Worm (Caenorhabditis elegans) whole organism, L1 larva: ENCODE measurements around the gene F10C2.3.

Source experiments
- C04F5.9 ChIP-seq: sonication (generic microtip); optimal IDR thresholded peaks from 2 replicates; lab custom pipeline; 2016; ENCODE audit warnings: missing genetic modification characterization, missing compliant biosample characterization
- C16A3.4 ChIP-seq: fragments of 150-350 bp; optimal IDR thresholded peaks from 2 replicates; lab custom pipeline; 2014; ENCODE audit warnings: missing biosample characterization, missing genetic modification characterization
- C34B4.2 ChIP-seq: sonication (generic microtip); optimal IDR thresholded peaks from 2 replicates; lab custom pipeline; 2017; ENCODE audit warnings: mild to moderate bottlenecking, missing genetic modification characterization, missing compliant biosample characterization
- F16B12.6 ChIP-seq: fragments of 150-350 bp; optimal IDR thresholded peaks from 2 replicates; lab custom pipeline; 2014; ENCODE audit warnings: missing biosample characterization, missing genetic modification characterization
- Y116A8C.19 ChIP-seq: sonication (generic microtip); optimal IDR thresholded peaks from 2 replicates; lab custom pipeline; 2016; ENCODE audit warnings: missing compliant biosample characterization, missing genetic modification characterization, borderline replicate concordance
- aha-1 ChIP-seq: fragments of 150-350 bp; optimal IDR thresholded peaks from 2 replicates; lab custom pipeline; 2014; ENCODE audit warnings: missing biosample characterization, missing genetic modification characterization
- alr-1 ChIP-seq: fragments of 200-800 bp; sonication (Bioruptor generic); optimal IDR thresholded peaks from 2 replicates; lab custom pipeline; 2018; ENCODE audit warnings: borderline replicate concordance, mild to moderate bottlenecking, missing genetic modification characterization, missing compliant biosample characterization
- ama-1 ChIP-seq: fragments of 150-350 bp; optimal IDR thresholded peaks from 2 replicates; lab custom pipeline; 2014
- ceh-63 ChIP-seq: fragments of 200-800 bp; sonication (Bioruptor generic); optimal IDR thresholded peaks from 2 replicates; lab custom pipeline; 2018; ENCODE audit warnings: mild to moderate bottlenecking, missing genetic modification characterization, missing compliant biosample characterization
- ceh-82 ChIP-seq, 3 experiments: fragments of 150-350 bp in 1 of 3; sonication (generic microtip) in 2 of 3; optimal IDR thresholded peaks; 2 replicates each; lab custom pipeline; 2014 to 2017; ENCODE audit warnings: missing biosample characterization in 3 of 3, missing genetic modification characterization in 3 of 3
- dsc-1 ChIP-seq: sonication (generic microtip); optimal IDR thresholded peaks from 2 replicates; lab custom pipeline; 2016; ENCODE audit warnings: mild to moderate bottlenecking, missing genetic modification characterization, missing compliant biosample characterization
- efl-1 ChIP-seq, 4 experiments: fragments of 150-350 bp; optimal IDR thresholded peaks in 3 of 4; peaks in 1 of 4; 1 replicate in 1 of 4; 2 replicates in 3 of 4; lab custom pipeline; 2014; ENCODE audit warnings: missing biosample characterization in 2 of 4, missing genetic modification characterization in 2 of 4, missing genetic modification reagents in 2 of 4
- egl-13 ChIP-seq: sonication (generic microtip); optimal IDR thresholded peaks from 2 replicates; lab custom pipeline; 2016; ENCODE audit warnings: missing genotype, missing genetic modification reagents, missing genetic modification characterization, missing compliant biosample characterization
- egl-27 ChIP-seq, 2 experiments: fragments of 150-350 bp in 1 of 2; sonication (generic microtip); optimal IDR thresholded peaks; 3 replicates each; lab custom pipeline; 2017 to 2018; ENCODE audit warnings: missing biosample characterization in 2 of 2, missing genetic modification characterization in 2 of 2, missing genetic modification reagents in 2 of 2
- elt-2 ChIP-seq: sonication (generic microtip); optimal IDR thresholded peaks from 2 replicates; lab custom pipeline; 2016; ENCODE audit warnings: missing genetic modification characterization, mild to moderate bottlenecking, inconsistent platforms, missing compliant biosample characterization, missing genetic modification reagents
- fkh-10 ChIP-seq: sonication (generic microtip); optimal IDR thresholded peaks from 2 replicates; lab custom pipeline; 2017; ENCODE audit warnings: missing biosample characterization, missing genetic modification reagents, missing genetic modification characterization
- fkh-4 ChIP-seq: sonication (generic microtip); optimal IDR thresholded peaks from 2 replicates; lab custom pipeline; 2016; ENCODE audit warnings: missing compliant biosample characterization, missing genetic modification characterization, borderline replicate concordance
- fkh-8 ChIP-seq: sonication (generic microtip); optimal IDR thresholded peaks from 2 replicates; lab custom pipeline; 2016; ENCODE audit warnings: mild to moderate bottlenecking, missing genetic modification characterization, missing compliant biosample characterization
- fos-1 ChIP-seq: fragments of 150-350 bp; optimal IDR thresholded peaks from 2 replicates; lab custom pipeline; 2014; ENCODE audit warnings: missing biosample characterization, missing genetic modification characterization
- grh-1 ChIP-seq: fragments of 200-800 bp; sonication (Bioruptor generic); IDR thresholded peaks from 2 replicates; pipeline ENCODE4 v1.3.6; 2022; ENCODE audit warnings: missing genetic modification reagents, missing genetic modification characterization, missing compliant biosample characterization
- hlh-17 ChIP-seq: fragments of 200-800 bp; sonication (Bioruptor generic); optimal IDR thresholded peaks from 2 replicates; lab custom pipeline; 2018; ENCODE audit warnings: missing genetic modification characterization, mild to moderate bottlenecking, missing compliant biosample characterization, moderate library complexity, borderline replicate concordance
- hlh-4 ChIP-seq: sonication (generic microtip); optimal IDR thresholded peaks from 2 replicates; lab custom pipeline; 2016; ENCODE audit warnings: mild to moderate bottlenecking, missing genetic modification characterization, missing compliant biosample characterization
- hpl-2 ChIP-seq: fragments of 150-350 bp; optimal IDR thresholded peaks from 2 replicates; lab custom pipeline; 2014; ENCODE audit warnings: missing biosample characterization, missing genetic modification reagents, missing genetic modification characterization
- irx-1 ChIP-seq: sonication (generic microtip); optimal IDR thresholded peaks from 2 replicates; lab custom pipeline; 2016; ENCODE audit warnings: missing genetic modification characterization, missing compliant biosample characterization
- isw-1 ChIP-seq: fragments of 200-800 bp; sonication (Bioruptor generic); IDR thresholded peaks from 2 replicates; pipeline ENCODE4 v1.3.6; 2022; ENCODE audit warnings: missing genetic modification characterization, missing compliant biosample characterization
- jun-1 ChIP-seq: fragments of 150-350 bp; optimal IDR thresholded peaks from 2 replicates; lab custom pipeline; 2014; ENCODE audit warnings: missing biosample characterization, missing genetic modification reagents, missing genetic modification characterization
- lin-13 ChIP-seq: fragments of 150-350 bp; optimal IDR thresholded peaks from 2 replicates; lab custom pipeline; 2014; ENCODE audit warnings: missing biosample characterization, missing genetic modification reagents, missing genetic modification characterization
- lin-35 ChIP-seq, 2 experiments: fragments of 150-350 bp; optimal IDR thresholded peaks; 2 replicates each; lab custom pipeline; 2014; ENCODE audit warnings: missing biosample characterization in 2 of 2, missing genetic modification characterization in 2 of 2, missing genetic modification reagents in 2 of 2
- lir-3 ChIP-seq: sonication (generic microtip); optimal IDR thresholded peaks from 2 replicates; lab custom pipeline; 2016; ENCODE audit warnings: mild to moderate bottlenecking, missing genetic modification characterization, moderate library complexity, missing compliant biosample characterization; ENCODE audit not compliant: poor library complexity
- lsy-2 ChIP-seq, 2 experiments: fragments of 150-350 bp; optimal IDR thresholded peaks; 2 replicates each; lab custom pipeline; 2014; ENCODE audit warnings: missing biosample characterization in 2 of 2, missing genetic modification characterization in 2 of 2
- mdl-1 ChIP-seq, 2 experiments: fragments of 150-350 bp; optimal IDR thresholded peaks; 2 replicates each; lab custom pipeline; 2014 to 2017; ENCODE audit warnings: missing biosample characterization in 2 of 2, missing genetic modification characterization in 2 of 2, inconsistent platforms in 1 of 2
- nhr-11 ChIP-seq: fragments of 150-350 bp; optimal IDR thresholded peaks from 2 replicates; lab custom pipeline; 2014; ENCODE audit warnings: missing biosample characterization, missing genetic modification characterization
- nhr-12 ChIP-seq: sonication (generic microtip); optimal IDR thresholded peaks from 2 replicates; lab custom pipeline; 2017; ENCODE audit warnings: missing biosample characterization, missing genetic modification characterization
- nhr-19 ChIP-seq: fragments of 200-800 bp; sonication (Bioruptor generic); conservative IDR thresholded peaks from 2 replicates; pipeline ENCODE4 v1.3.6; 2022; ENCODE audit warnings: missing genetic modification characterization, missing compliant biosample characterization
- nhr-20 ChIP-seq: sonication (generic microtip); optimal IDR thresholded peaks from 2 replicates; lab custom pipeline; 2016; ENCODE audit warnings: mild to moderate bottlenecking, missing genetic modification characterization, missing compliant biosample characterization
- nhr-28 ChIP-seq: fragments of 150-350 bp; optimal IDR thresholded peaks from 2 replicates; lab custom pipeline; 2014; ENCODE audit warnings: missing biosample characterization, missing genetic modification characterization
- nhr-47 ChIP-seq: sonication (generic microtip); optimal IDR thresholded peaks from 2 replicates; lab custom pipeline; 2016; ENCODE audit warnings: mild to moderate bottlenecking, missing genetic modification characterization, moderate library complexity, missing compliant biosample characterization
- nhr-71 ChIP-seq: sonication (generic microtip); optimal IDR thresholded peaks from 2 replicates; lab custom pipeline; 2016; ENCODE audit warnings: mild to moderate bottlenecking, missing genetic modification characterization, moderate library complexity, missing compliant biosample characterization
- nhr-84 ChIP-seq: sonication (generic microtip); optimal IDR thresholded peaks from 2 replicates; lab custom pipeline; 2017; ENCODE audit warnings: missing biosample characterization, missing genetic modification characterization
- pag-3 ChIP-seq: sonication (generic microtip); optimal IDR thresholded peaks from 2 replicates; lab custom pipeline; 2017; ENCODE audit warnings: missing genetic modification characterization, mild to moderate bottlenecking, missing compliant biosample characterization, antibody characterized with exemption, borderline replicate concordance; ENCODE audit not compliant: insufficient read depth
- pax-3 ChIP-seq: fragments of 200-800 bp; sonication (Bioruptor generic); optimal IDR thresholded peaks from 2 replicates; lab custom pipeline; 2018; ENCODE audit warnings: mild to moderate bottlenecking, missing genetic modification characterization, moderate library complexity, missing compliant biosample characterization
- rnt-1 ChIP-seq: sonication (generic microtip); optimal IDR thresholded peaks from 2 replicates; lab custom pipeline; 2016; ENCODE audit warnings: mild to moderate bottlenecking, missing genetic modification characterization, moderate library complexity, missing compliant biosample characterization
- skn-1 ChIP-seq: fragments of 150-350 bp; optimal IDR thresholded peaks from 2 replicates; lab custom pipeline; 2014; ENCODE audit warnings: missing biosample characterization, missing genetic modification characterization
- sox-4 ChIP-seq: sonication (generic microtip); optimal IDR thresholded peaks from 2 replicates; lab custom pipeline; 2016; ENCODE audit warnings: missing genetic modification characterization, missing compliant biosample characterization
- sptf-1 ChIP-seq: fragments of 150-350 bp; optimal IDR thresholded peaks from 2 replicates; lab custom pipeline; 2014; ENCODE audit warnings: missing biosample characterization, missing genetic modification characterization
- unc-130 ChIP-seq: fragments of 150-350 bp; optimal IDR thresholded peaks from 2 replicates; lab custom pipeline; 2017; ENCODE audit warnings: missing biosample characterization, missing genetic modification characterization, inconsistent platforms
- unc-62 ChIP-seq: fragments of 150-350 bp; optimal IDR thresholded peaks from 2 replicates; lab custom pipeline; 2014; ENCODE audit warnings: missing biosample characterization, missing genetic modification reagents, missing genetic modification characterization
- unc-86 ChIP-seq: sonication (generic microtip); optimal IDR thresholded peaks from 2 replicates; lab custom pipeline; 2016; ENCODE audit warnings: missing genetic modification characterization, missing compliant biosample characterization
- unc-98 ChIP-seq: fragments of 200-800 bp; sonication (Bioruptor generic); IDR thresholded peaks from 2 replicates; pipeline ENCODE4 v1.3.6; 2022; ENCODE audit warnings: missing genetic modification characterization, missing compliant biosample characterization
- vab-15 ChIP-seq: sonication (generic microtip); optimal IDR thresholded peaks from 2 replicates; lab custom pipeline; 2017; ENCODE audit warnings: missing genotype, mild to moderate bottlenecking, missing genetic modification characterization, missing compliant biosample characterization
- zip-4 ChIP-seq: fragments of 200-800 bp; sonication (Bioruptor generic); optimal IDR thresholded peaks from 2 replicates; lab custom pipeline; 2018; ENCODE audit warnings: mild to moderate bottlenecking, missing genetic modification characterization, moderate library complexity, missing compliant biosample characterization
- ztf-11 ChIP-seq, 2 experiments: sonication (generic microtip); optimal IDR thresholded peaks; 2 replicates each; lab custom pipeline; 2016 to 2017; ENCODE audit warnings: missing genetic modification characterization in 2 of 2, missing biosample characterization in 1 of 2, missing compliant biosample characterization in 1 of 2
- ztf-4 ChIP-seq: fragments of 150-350 bp; optimal IDR thresholded peaks from 2 replicates; lab custom pipeline; 2014; ENCODE audit warnings: missing biosample characterization, missing genetic modification characterization

F10C2.3 gene

DNA sequence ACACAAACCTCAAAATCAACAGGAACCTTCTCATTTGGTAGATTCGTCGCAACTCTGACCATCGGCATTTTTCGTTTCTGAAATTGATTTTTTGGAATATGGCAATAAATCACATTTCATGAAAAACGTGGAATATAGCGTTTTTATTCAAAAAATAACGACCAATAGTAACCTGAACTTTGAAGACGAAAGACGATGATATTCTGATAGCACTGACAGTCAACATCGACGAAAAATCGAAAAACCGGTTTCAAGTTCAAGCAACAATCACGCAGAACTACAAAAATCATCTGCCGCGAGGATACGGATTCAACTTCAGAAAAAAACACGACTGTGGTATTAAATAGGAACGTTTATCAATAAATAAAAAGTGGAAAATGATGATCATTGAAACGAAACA is 41.9 kb upstream of the F10C2.3 start, which contains the start of gene mif-2:
mif-2 (minus strand) TSS at position 281 of the 400 bp plus-strand sequence.
- no peak for TF ChIP-seq pag-3 (tag; lab: Kevin White, UChicago)
- no peak for TF ChIP-seq unc-62 (GFP tag; lab: Kevin White, UChicago)
- no peak for TF ChIP-seq fos-1 (tag; lab: Kevin White, UChicago)
- no peak for TF ChIP-seq jun-1 (tag; lab: Kevin White, UChicago)
- no peak for TF ChIP-seq egl-27 (tag; optimal IDR thresholded peaks at IDR 0.05; lab: Kevin White, UChicago)
- TF ChIP-seq C16A3.4 (tag; lab: Kevin White, UChicago): no peak
- TF ChIP-seq nhr-28: no peak
- no peak for TF ChIP-seq irx-1 (tag; lab: Kevin White, UChicago)
- TF ChIP-seq nhr-47: no peak
- TF ChIP-seq mdl-1 (tag; optimal IDR thresholded peaks at IDR 0.05; lab: Kevin White, UChicago): no peak
- no peak for TF ChIP-seq rnt-1 (tag; lab: Kevin White, UChicago)
- TF ChIP-seq nhr-84 (tag; lab: Kevin White, UChicago): no peak
- no peak for TF ChIP-seq dsc-1 (tag; lab: Kevin White, UChicago)
- TF ChIP-seq unc-130 (tag; lab: Kevin White, UChicago): no peak
- TF ChIP-seq ztf-11 (tag; optimal IDR thresholded peaks at IDR 0.05; lab: Kevin White, UChicago): no peak
- no peak for TF ChIP-seq nhr-20 (tag; lab: Kevin White, UChicago)
- TF ChIP-seq sox-4: no peak
- TF ChIP-seq lin-13 (GFP tag; lab: Kevin White, UChicago): no peak
- no peak for TF ChIP-seq ceh-82 (tag; optimal IDR thresholded peaks at IDR 0.05; lab: Kevin White, UChicago)
- TF ChIP-seq grh-1 (GFP tag; lab: Robert Waterston, UW): 0 out of 2 replicates have a peak, but pooled peaks have one; percentile 20
- no peak for TF ChIP-seq vab-15
- TF ChIP-seq ceh-63: no peak
- TF ChIP-seq nhr-19: no peak
- no peak for TF ChIP-seq Y116A8C.19 (tag; lab: Kevin White, UChicago)
- no peak for TF ChIP-seq skn-1
- no peak for TF ChIP-seq fkh-8
- no peak for TF ChIP-seq zip-4 (GFP tag; lab: Kevin White, UChicago)
- TF ChIP-seq unc-98 (GFP tag; lab: Robert Waterston, UW): no peak
- TF ChIP-seq F16B12.6 (tag; lab: Kevin White, UChicago): no peak
- no peak for TF ChIP-seq pax-3 (tag; lab: Kevin White, UChicago)
- TF ChIP-seq hlh-4: no peak
- TF ChIP-seq fkh-4 (tag; lab: Kevin White, UChicago): no peak
- TF ChIP-seq ztf-4 (tag; lab: Kevin White, UChicago): no peak
- no peak for TF ChIP-seq elt-2 (tag; lab: Kevin White, UChicago)
- TF ChIP-seq lir-3 (tag; lab: Kevin White, UChicago): no peak
- TF ChIP-seq efl-1 (optimal IDR thresholded peaks at IDR 0.05; lab: Kevin White, UChicago): peak in 1 of 2 experiments; percentile 6
- peak in 1 of 2 experiments; percentile 6 for TF ChIP-seq efl-1 (GFP tag; optimal IDR thresholded peaks at IDR 0.05 in 1 of 2; lab: Kevin White, UChicago)
- no peak for TF ChIP-seq alr-1
- TF ChIP-seq isw-1 (GFP tag; lab: Robert Waterston, UW): no peak
- TF ChIP-seq C34B4.2: no peak
- TF ChIP-seq sptf-1 (tag; lab: Kevin White, UChicago): no peak
- no peak for TF ChIP-seq aha-1 (tag; lab: Kevin White, UChicago)
- no peak for TF ChIP-seq nhr-12 (tag; lab: Kevin White, UChicago)
- TF ChIP-seq C04F5.9 (tag; lab: Kevin White, UChicago): no peak
- TF ChIP-seq nhr-11 (tag; lab: Kevin White, UChicago): no peak
- no peak for TF ChIP-seq fkh-10
- no peak for TF ChIP-seq unc-86
- peak in 1 of 2 experiments; percentile 21 for TF ChIP-seq lin-35 (GFP tag; optimal IDR thresholded peaks at IDR 0.05; lab: Kevin White, UChicago)
- no peak for TF ChIP-seq hlh-17 (GFP tag; lab: Kevin White, UChicago)
- TF ChIP-seq hpl-2 (GFP tag; lab: Kevin White, UChicago): no peak
- no peak for TF ChIP-seq nhr-71 (tag; lab: Kevin White, UChicago)
- TF ChIP-seq lsy-2 (tag; optimal IDR thresholded peaks at IDR 0.05; lab: Kevin White, UChicago): no peak
- TF ChIP-seq ama-1 (lab: Kevin White, UChicago): peak; percentile 62
- no peak for TF ChIP-seq egl-13 (tag; lab: Kevin White, UChicago)
